Fruit fly (Drosophila melanogaster): ENCODE data around the gene Lim3.

DNA sequence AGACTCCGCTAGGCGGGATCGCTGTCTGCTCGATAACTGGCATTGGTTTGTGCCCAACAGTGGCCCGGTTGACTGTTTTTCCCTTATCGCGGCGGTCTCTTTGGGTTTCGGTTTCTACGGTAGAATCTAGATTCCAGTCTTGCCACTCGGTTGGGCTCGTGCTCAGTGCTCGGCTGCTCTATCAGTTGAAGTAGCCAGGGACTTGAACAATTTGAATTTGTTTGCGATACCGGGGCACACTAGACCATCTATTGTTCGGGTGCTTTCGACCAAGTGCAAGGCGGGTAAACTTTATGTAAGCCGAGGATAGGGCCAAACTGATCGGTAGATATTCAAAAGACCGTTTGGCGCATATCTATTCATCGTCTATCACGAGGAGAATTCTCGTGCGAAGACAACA is 2.0 kb downstream of the Lim3 start:
- TF ChIP-seq usp (GFP tag; optimal IDR thresholded peaks at IDR 0.05) (no peak), Hr78 (GFP tag; optimal IDR thresholded peaks at IDR 0.05) (no peak), psq (GFP tag; optimal IDR thresholded peaks at IDR 0.05) (no peak), h (GFP tag; optimal IDR thresholded peaks at IDR 0.05) (no peak), pan (optimal IDR thresholded peaks at IDR 0.05) (no peak), Dfd (GFP tag; optimal IDR thresholded peaks at IDR 0.05) (no peak), br (GFP tag; optimal IDR thresholded peaks at IDR 0.05) (no peak), Rel (GFP tag; optimal IDR thresholded peaks at IDR 0.05) (no peak), Rel (tag; optimal IDR thresholded peaks at IDR 0.05) (no peak), sv (GFP tag; optimal IDR thresholded peaks at IDR 0.05) (no peak), fru (GFP tag; optimal IDR thresholded peaks at IDR 0.05) (no peak), Jra (GFP tag; optimal IDR thresholded peaks at IDR 0.05) (no peak), HLH106 (tag; optimal IDR thresholded peaks at IDR 0.05) (no peak)

Data from whole organism, wandering third instar larva.